Worm (Caenorhabditis elegans): Measurements from ENCODE around the gene EGAP9.3.

The EGAP9.3 gene

DNA sequence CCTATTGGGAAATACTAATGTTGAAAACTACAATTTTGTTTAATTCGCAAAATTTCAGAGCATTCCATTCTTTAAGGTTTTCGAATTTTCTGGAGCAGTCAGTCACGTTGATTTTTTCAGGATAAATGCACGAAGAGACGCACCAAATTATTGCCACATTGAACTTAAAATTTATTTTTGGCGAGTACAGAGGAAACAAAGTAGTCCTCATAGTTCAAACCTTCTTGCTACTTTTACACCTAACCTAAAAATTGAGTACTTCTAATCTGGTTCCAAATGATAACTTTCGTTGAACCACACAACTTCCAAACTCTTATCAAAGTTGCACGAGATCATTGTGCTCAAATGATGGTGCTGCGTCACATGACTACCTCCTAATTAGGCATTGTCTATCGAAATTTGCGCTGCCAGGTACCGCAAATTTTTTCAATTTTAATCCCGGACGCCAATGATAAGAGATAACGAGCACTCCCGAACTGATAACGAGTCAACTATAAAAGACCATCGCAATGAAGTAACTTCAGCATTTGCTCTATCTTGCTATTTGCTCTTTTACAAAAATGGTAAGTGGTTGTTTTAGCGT is 34.3 kb upstream of the EGAP9.3 start, which contains the start of gene cpr-4:
cpr-4 (plus strand) TSS at position 523 of the 583 bp plus-strand sequence.
- no peak for TF ChIP-seq R02D3.7 (tag; optimal IDR thresholded peaks at IDR 0.05)
- TF ChIP-seq dve-1 (tag; optimal IDR thresholded peaks at IDR 0.05; ENCODE audit: insufficient read depth): peak; percentile 95
- no peak for TF ChIP-seq lin-15B (tag; optimal IDR thresholded peaks at IDR 0.05)
- TF ChIP-seq zag-1 (tag; optimal IDR thresholded peaks at IDR 0.05): no peak
- TF ChIP-seq fos-1 (tag; optimal IDR thresholded peaks at IDR 0.05): peak; percentile 8
- peak; percentile 64; the same call in 1 of the 2 replicates for TF ChIP-seq saeg-2 (GFP tag; IDR thresholded peaks at IDR 0.05)
- TF ChIP-seq nhr-28 (tag; optimal IDR thresholded peaks at IDR 0.05): peak; percentile 95
- TF ChIP-seq ceh-28 (tag; optimal IDR thresholded peaks at IDR 0.05): no peak
- 0 out of 2 replicates have a peak, but pooled peaks have one; percentile 11 for TF ChIP-seq dmd-9 (GFP tag; IDR thresholded peaks at IDR 0.05)
- no peak for TF ChIP-seq attf-4 (tag; optimal IDR thresholded peaks at IDR 0.05)
- no peak for TF ChIP-seq lim-7 (GFP tag; IDR thresholded peaks at IDR 0.05)
- TF ChIP-seq lin-39 (tag; optimal IDR thresholded peaks at IDR 0.05): no peak
- peak; percentile 98 for TF ChIP-seq pqm-1 (tag; optimal IDR thresholded peaks at IDR 0.05)
- TF ChIP-seq nhr-237 (tag; optimal IDR thresholded peaks at IDR 0.05): no peak
- no peak for TF ChIP-seq snpc-4 (tag; optimal IDR thresholded peaks at IDR 0.05)
- TF ChIP-seq nhr-77 (tag; optimal IDR thresholded peaks at IDR 0.05): peak; percentile 88
- TF ChIP-seq daf-12 (tag; optimal IDR thresholded peaks at IDR 0.05): no peak
- TF ChIP-seq lin-29 (GFP tag; IDR thresholded peaks at IDR 0.05): no peak
- TF ChIP-seq hlh-11 (tag; optimal IDR thresholded peaks at IDR 0.05): peak; percentile 88
- TF ChIP-seq dmd-6 (GFP tag; IDR thresholded peaks at IDR 0.05): peak; percentile 96
- peak; percentile 45 for TF ChIP-seq mep-1 (tag; optimal IDR thresholded peaks at IDR 0.05)
- TF ChIP-seq ceh-82 (tag; optimal IDR thresholded peaks at IDR 0.05): no peak
- TF ChIP-seq T20F7.1 (GFP tag; optimal IDR thresholded peaks at IDR 0.05): peak; percentile 48
- no peak for TF ChIP-seq nhr-25 (tag; optimal IDR thresholded peaks at IDR 0.05; ENCODE audit: borderline replicate concordance, insufficient read depth)
- TF ChIP-seq jun-1 (tag; optimal IDR thresholded peaks at IDR 0.05): peak; percentile 27
- peak in 1 of 2 experiments; percentile 96 for TF ChIP-seq unc-62 (GFP tag; optimal IDR thresholded peaks at IDR 0.05 in 1 of 2)
- no peak for TF ChIP-seq unc-62 (tag; optimal IDR thresholded peaks at IDR 0.05)
- TF ChIP-seq zip-2 (tag; optimal IDR thresholded peaks at IDR 0.05): no peak
- no peak for TF ChIP-seq F10B5.3 (tag; optimal IDR thresholded peaks at IDR 0.05)
- TF ChIP-seq hlh-30 (tag; optimal IDR thresholded peaks at IDR 0.05; ENCODE audit: insufficient read depth): peak; percentile 74
- peak; percentile 12 for TF ChIP-seq mxl-3 (GFP tag; optimal IDR thresholded peaks at IDR 0.05)
- TF ChIP-seq php-3 (GFP tag; IDR thresholded peaks at IDR 0.05): peak; percentile 28; the same call in 1 of the 2 replicates
- peak; percentile 77; the same call in 1 of the 2 replicates for TF ChIP-seq lin-1 (GFP tag; IDR thresholded peaks at IDR 0.05)
- TF ChIP-seq nhr-48 (tag; optimal IDR thresholded peaks at IDR 0.05): peak; percentile 86
- no peak for TF ChIP-seq tag-97 (GFP tag; IDR thresholded peaks at IDR 0.05)
- TF ChIP-seq vab-7 (GFP tag; IDR thresholded peaks at IDR 0.05): no peak
- TF ChIP-seq nhr-102 (tag; optimal IDR thresholded peaks at IDR 0.05): peak; percentile 74
- 0 out of 2 replicates have a peak, but pooled peaks have one; percentile 35 for TF ChIP-seq tra-1 (GFP tag; IDR thresholded peaks at IDR 0.05)
- TF ChIP-seq F44E2.7 (GFP tag; IDR thresholded peaks at IDR 0.05): no peak
- peak; percentile 38 for TF ChIP-seq mes-2 (tag; optimal IDR thresholded peaks at IDR 0.05; ENCODE audit: poor library complexity, severe bottlenecking)
- peak in 1 of 2 experiments; percentile 50 for TF ChIP-seq daf-16 (GFP tag; optimal IDR thresholded peaks at IDR 0.05)
- peak; percentile 88 for TF ChIP-seq daf-16 (tag; optimal IDR thresholded peaks at IDR 0.05)
- no peak for TF ChIP-seq egl-43 (GFP tag; IDR thresholded peaks at IDR 0.05)
- TF ChIP-seq pha-4 (GFP tag; IDR thresholded peaks at IDR 0.05): 0 out of 2 replicates have a peak, but pooled peaks have one; percentile 39
- no peak for TF ChIP-seq pha-4 (tag; optimal IDR thresholded peaks at IDR 0.05)

Measured in whole organism, L4 larva.